Fruit fly (Drosophila melanogaster) whole organism, adult: Measurements from ENCODE around the gene TwdlX.

Experiments
- CG11617 ChIP-seq: fragments of 200-800 bp; sonication (Bioruptor generic); optimal IDR thresholded peaks from 2 replicates; lab custom pipeline; 2017; ENCODE audit warnings: mild to moderate bottlenecking, missing biosample characterization, missing genetic modification reagents, missing genetic modification characterization
- CG1620 ChIP-seq: fragments of 200-800 bp; sonication (Bioruptor generic); optimal IDR thresholded peaks from 2 replicates; lab custom pipeline; 2016; ENCODE audit warnings: missing biosample characterization, missing genetic modification characterization
- CG7045 ChIP-seq: fragments of 200-800 bp; sonication (Bioruptor generic); optimal IDR thresholded peaks from 2 replicates; lab custom pipeline; 2017; ENCODE audit warnings: missing biosample characterization, mild to moderate bottlenecking, missing genetic modification characterization
- cic ChIP-seq: fragments of 200-800 bp; sonication (Bioruptor generic); optimal IDR thresholded peaks from 2 replicates; lab custom pipeline; 2017; ENCODE audit warnings: missing biosample characterization, mild to moderate bottlenecking, missing genetic modification characterization, moderate library complexity
- kay ChIP-seq: fragments of 200-800 bp; sonication (Bioruptor generic); peaks from one replicate; lab custom pipeline; 2016; ENCODE audit warnings: missing biosample characterization, missing genetic modification characterization, borderline replicate concordance
- ovo ChIP-seq: fragments of 200-800 bp; sonication (Bioruptor generic); optimal IDR thresholded peaks from 2 replicates; lab custom pipeline; 2016; ENCODE audit warnings: missing biosample characterization, missing genetic modification characterization
- pad ChIP-seq: fragments of 200-800 bp; sonication (Bioruptor generic); optimal IDR thresholded peaks from 3 replicates; lab custom pipeline; 2017; ENCODE audit warnings: missing biosample characterization, missing genetic modification characterization, mild to moderate bottlenecking, moderate library complexity, missing genetic modification reagents
- tj ChIP-seq: fragments of 200-800 bp; sonication (Bioruptor generic); optimal IDR thresholded peaks from 3 replicates; lab custom pipeline; 2017; ENCODE audit warnings: missing biosample characterization, mild to moderate bottlenecking, missing genetic modification characterization, moderate library complexity

DNA sequence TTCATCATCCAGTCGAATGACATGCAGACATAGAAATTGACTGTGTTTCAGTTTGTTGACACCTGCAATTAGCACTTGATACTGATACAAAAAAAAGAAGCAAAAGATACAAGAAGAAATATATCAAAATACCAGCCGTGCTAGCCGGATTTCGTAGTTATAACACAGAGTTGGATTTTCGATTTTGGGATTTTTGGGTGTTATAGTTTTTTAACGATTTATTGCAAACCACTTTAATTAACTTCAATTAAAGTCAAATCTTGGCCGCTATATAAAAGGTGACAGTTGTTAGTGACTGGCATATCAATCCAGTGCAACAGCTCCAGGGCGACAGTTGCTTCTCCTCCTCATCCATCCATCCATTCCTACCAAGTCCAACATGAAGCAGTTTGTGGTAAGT, at the start of gene TwdlX:
- TF ChIP-seq CG11617 (GFP tag; lab: Kevin White, UChicago) (no peak), tj (GFP tag; lab: Kevin White, UChicago) (no peak), cic (GFP tag; lab: Kevin White, UChicago) (no peak), ovo (GFP tag; lab: Kevin White, UChicago) (no peak), kay (no peak), CG1620 (GFP tag; lab: Kevin White, UChicago) (no peak), CG7045 (GFP tag; lab: Kevin White, UChicago) (no peak), pad (GFP tag; lab: Kevin White, UChicago) (no peak)
